Worm (Caenorhabditis elegans): ENCODE measurements around the gene fbxa-211.
"Not testable (repeated sequence)": the region's sequence is repeated elsewhere in the genome, so short reads cannot be mapped to it uniquely, and the experiment has no call there.

Gene fbxa-211

ce11 chrV:18107969-18108368 lies 19.4 kb upstream of the fbxa-211 start, which contains the start of gene Y37H2A.1:
TSS of gene Y37H2A.1 (plus strand) at chrV:18108269.
- TF ChIP-seq efl-1 (optimal IDR thresholded peaks at IDR 0.05) (no peak), efl-1 (GFP tag; optimal IDR thresholded peaks at IDR 0.05 in 1 of 2) (peak in 1 of 2 experiments; percentile 65), lin-39 (tag; optimal IDR thresholded peaks at IDR 0.05) (no peak), pqm-1 (tag; optimal IDR thresholded peaks at IDR 0.05) (no peak)

ce11 chrV:18109449-18109848 lies 17.9 kb upstream of the fbxa-211 start:
- TF ChIP-seq hlh-4 (tag; optimal IDR thresholded peaks at IDR 0.05) (no peak), nhr-20 (tag; optimal IDR thresholded peaks at IDR 0.05) (no peak), C34B4.2 (tag; optimal IDR thresholded peaks at IDR 0.05) (no peak), egl-13 (tag; optimal IDR thresholded peaks at IDR 0.05) (no peak), efl-1 (optimal IDR thresholded peaks at IDR 0.05) (no peak), efl-1 (GFP tag; optimal IDR thresholded peaks at IDR 0.05 in 1 of 2) (no peak), lin-35 (GFP tag; optimal IDR thresholded peaks at IDR 0.05) (no peak), lin-14 (GFP tag; optimal IDR thresholded peaks at IDR 0.05) (no peak), F16B12.6 (tag; optimal IDR thresholded peaks at IDR 0.05) (no peak), ceh-82 (tag; optimal IDR thresholded peaks at IDR 0.05) (no peak), nhr-11 (tag; optimal IDR thresholded peaks at IDR 0.05) (no peak), aly-2 (tag; optimal IDR thresholded peaks at IDR 0.05) (no peak), sptf-1 (tag; optimal IDR thresholded peaks at IDR 0.05) (no peak), pqm-1 (tag; optimal IDR thresholded peaks at IDR 0.05) (no peak)

ce11 chrV:18115054-18115453 lies 12.3 kb upstream of the fbxa-211 start:
- TF ChIP-seq dpl-1 (GFP tag; optimal IDR thresholded peaks at IDR 0.05) = peak in 1 of 3 experiments; percentile 9
- not testable (repeated sequence) for TF ChIP-seq efl-1 (optimal IDR thresholded peaks at IDR 0.05)
- peak in 1 of 2 experiments; percentile 35 for TF ChIP-seq efl-1 (GFP tag; optimal IDR thresholded peaks at IDR 0.05 in 1 of 2)

DNA sequence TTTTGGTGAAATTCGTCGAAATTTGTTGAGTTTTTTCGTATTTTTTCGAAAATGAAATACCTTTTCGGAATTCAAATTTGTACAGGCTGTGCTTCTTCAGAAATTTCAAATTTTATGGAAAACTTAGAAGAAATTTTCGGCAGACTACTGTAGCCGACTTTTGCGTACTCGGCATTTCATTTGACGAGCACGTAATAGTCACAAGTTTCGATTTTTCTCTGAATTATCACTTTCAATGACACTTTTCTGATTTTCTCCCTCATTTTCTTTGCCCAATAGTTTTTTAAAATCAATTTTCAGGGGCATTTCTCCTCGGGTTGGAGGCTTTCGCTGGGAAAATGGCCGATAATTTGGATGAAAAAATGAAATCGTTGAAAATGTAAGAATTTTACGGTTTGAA lies 3.7 kb upstream of the fbxa-211 start, which contains the start of gene fbxa-107:
fbxa-107 (plus strand) TSS at position 301 of the 400 bp plus-strand sequence.
- no peak for TF ChIP-seq dpl-1 (GFP tag; optimal IDR thresholded peaks at IDR 0.05)
- TF ChIP-seq skn-1 (tag; optimal IDR thresholded peaks at IDR 0.05) = no peak
- TF ChIP-seq ztf-4 (tag; optimal IDR thresholded peaks at IDR 0.05) = no peak
- TF ChIP-seq lin-35 (GFP tag; optimal IDR thresholded peaks at IDR 0.05) = no peak
- TF ChIP-seq nhr-20 (tag; optimal IDR thresholded peaks at IDR 0.05) = no peak
- no peak for TF ChIP-seq unc-62 (GFP tag; optimal IDR thresholded peaks at IDR 0.05)

ce11 chrV:18125075-18125474 lies 2.2 kb upstream of the fbxa-211 start, which contains the start of gene fbxa-210:
TSS of gene fbxa-210 (plus strand) at chrV:18125375.
- TF ChIP-seq hlh-17 (GFP tag; optimal IDR thresholded peaks at IDR 0.05; ENCODE audit: borderline replicate concordance) = no peak
- TF ChIP-seq ceh-63 (GFP tag; optimal IDR thresholded peaks at IDR 0.05) = no peak
- TF ChIP-seq nhr-90 (tag; optimal IDR thresholded peaks at IDR 0.05; ENCODE audit: poor library complexity) = no peak

- TF ChIP-seq ets-5 (GFP tag; IDR thresholded peaks at IDR 0.05) (no peak), nhr-11 (tag; optimal IDR thresholded peaks at IDR 0.05) (no peak), C34B4.2 (tag; optimal IDR thresholded peaks at IDR 0.05) (no peak), ces-1 (GFP tag; optimal IDR thresholded peaks at IDR 0.05) (no peak), alr-1 (tag; optimal IDR thresholded peaks at IDR 0.05; ENCODE audit: borderline replicate concordance) (no peak), Y116A8C.19 (tag; optimal IDR thresholded peaks at IDR 0.05; ENCODE audit: borderline replicate concordance) (no peak), egl-27 (tag; optimal IDR thresholded peaks at IDR 0.05) (no peak), zip-4 (GFP tag; optimal IDR thresholded peaks at IDR 0.05) (no peak), nhr-12 (tag; optimal IDR thresholded peaks at IDR 0.05) (no peak)
These were observed 1.2 kb downstream of the fbxa-211 start for ce11 chrV:18128545-18128944.

ce11 chrV:18131049-18131448 lies 3.7 kb downstream of the fbxa-211 start, which contains the start of gene Y37H2A.12:
TSS of gene Y37H2A.12 (minus strand) at chrV:18131129.
- TF ChIP-seq skn-1 (tag; optimal IDR thresholded peaks at IDR 0.05) = no peak
- TF ChIP-seq snpc-4 (tag; optimal IDR thresholded peaks at IDR 0.05) = no peak
- no peak for TF ChIP-seq unc-98 (GFP tag; IDR thresholded peaks at IDR 0.05)
- TF ChIP-seq snu-23 (GFP tag; optimal IDR thresholded peaks at IDR 0.05) = no peak
- no peak for TF ChIP-seq ceh-63 (GFP tag; optimal IDR thresholded peaks at IDR 0.05)
- TF ChIP-seq C04F5.9 (tag; optimal IDR thresholded peaks at IDR 0.05) = no peak
- no peak for TF ChIP-seq xbp-1 (tag; optimal IDR thresholded peaks at IDR 0.05)
- TF ChIP-seq lin-13 (GFP tag; optimal IDR thresholded peaks at IDR 0.05) = no peak

Data from whole organism, L1 larva.